Worm (Caenorhabditis elegans): Measurements from ENCODE around the gene srg-56.

srg-56 gene

ce11 chrV:2738174-2738573 is at the start of gene srg-56:
Gene srg-56, minus strand, starts transcription at chrV:2738274.
- TF ChIP-seq him-1 (tag; optimal IDR thresholded peaks at IDR 0.05) (no peak), dao-5 (tag; optimal IDR thresholded peaks at IDR 0.05) (no peak), W03F9.2 (tag; optimal IDR thresholded peaks at IDR 0.05) (no peak)

- TF ChIP-seq dao-5 (tag; optimal IDR thresholded peaks at IDR 0.05) (no peak), him-1 (tag; optimal IDR thresholded peaks at IDR 0.05) (no peak), W03F9.2 (tag; optimal IDR thresholded peaks at IDR 0.05) (no peak)
Measured at ce11 chrV:2780786-2781185, 42.7 kb upstream of the srg-56 start, which contains the start of gene R05D8.11. Gene R05D8.11, minus strand, starts transcription at chrV:2780886.

ce11 chrV:2774042-2774441 is 36.0 kb upstream of the srg-56 start, which contains the start of gene srj-18:
Gene srj-18, plus strand, starts transcription at chrV:2774342.
- TF ChIP-seq him-1 (tag; optimal IDR thresholded peaks at IDR 0.05) = no peak

ce11 chrV:2771560-2771959 is 33.5 kb upstream of the srg-56 start, which contains the start of gene srh-56:
Gene srh-56, plus strand, starts transcription at chrV:2771860.
- no peak for TF ChIP-seq him-1 (tag; optimal IDR thresholded peaks at IDR 0.05)
- TF ChIP-seq W03F9.2 (tag; optimal IDR thresholded peaks at IDR 0.05) = no peak
- TF ChIP-seq dao-5 (tag; optimal IDR thresholded peaks at IDR 0.05) = no peak

ce11 chrV:2769754-2770153 is 31.7 kb upstream of the srg-56 start, which contains the start of gene dhs-15:
Gene dhs-15, minus strand, starts transcription at chrV:2769854.
- no peak for TF ChIP-seq him-1 (tag; optimal IDR thresholded peaks at IDR 0.05)
- no peak for TF ChIP-seq dao-5 (tag; optimal IDR thresholded peaks at IDR 0.05)
- no peak for TF ChIP-seq W03F9.2 (tag; optimal IDR thresholded peaks at IDR 0.05)

ce11 chrV:2767465-2767864 is 29.4 kb upstream of the srg-56 start, which contains the start of gene R05D8.9:
Gene R05D8.9, minus strand, starts transcription at chrV:2767565.
- TF ChIP-seq W03F9.2 (tag; optimal IDR thresholded peaks at IDR 0.05) (no peak), dao-5 (tag; optimal IDR thresholded peaks at IDR 0.05) (no peak), him-1 (tag; optimal IDR thresholded peaks at IDR 0.05) (no peak)

ce11 chrV:2765052-2765451 is 27.0 kb upstream of the srg-56 start, which contains the start of gene dhs-14:
Gene dhs-14, minus strand, starts transcription at chrV:2765200.
- TF ChIP-seq dao-5 (tag; optimal IDR thresholded peaks at IDR 0.05) (no peak), him-1 (tag; optimal IDR thresholded peaks at IDR 0.05) (no peak), W03F9.2 (tag; optimal IDR thresholded peaks at IDR 0.05) (no peak)

ce11 chrV:2763105-2763504 is 25.0 kb upstream of the srg-56 start, which contains the start of gene R05D8.7:
Gene R05D8.7, minus strand, starts transcription at chrV:2763208.
- no peak for TF ChIP-seq him-1 (tag; optimal IDR thresholded peaks at IDR 0.05)
- TF ChIP-seq dao-5 (tag; optimal IDR thresholded peaks at IDR 0.05) = no peak
- no peak for TF ChIP-seq W03F9.2 (tag; optimal IDR thresholded peaks at IDR 0.05)

- TF ChIP-seq him-1 (tag; optimal IDR thresholded peaks at IDR 0.05) = no peak
- TF ChIP-seq W03F9.2 (tag; optimal IDR thresholded peaks at IDR 0.05) = no peak
- TF ChIP-seq dao-5 (tag; optimal IDR thresholded peaks at IDR 0.05) = no peak
Measured at ce11 chrV:2761470-2761869, 23.4 kb upstream of the srg-56 start.

- TF ChIP-seq dao-5 (tag; optimal IDR thresholded peaks at IDR 0.05) = no peak
- no peak for TF ChIP-seq W03F9.2 (tag; optimal IDR thresholded peaks at IDR 0.05)
- no peak for TF ChIP-seq him-1 (tag; optimal IDR thresholded peaks at IDR 0.05)
Measured at ce11 chrV:2759456-2759855, 21.4 kb upstream of the srg-56 start, which contains the start of gene srg-58. Gene srg-58, minus strand, starts transcription at chrV:2759556.

- TF ChIP-seq him-1 (tag; optimal IDR thresholded peaks at IDR 0.05) (no peak), dao-5 (tag; optimal IDR thresholded peaks at IDR 0.05) (no peak), W03F9.2 (tag; optimal IDR thresholded peaks at IDR 0.05) (no peak)
Measured at ce11 chrV:2758437-2758836, 20.4 kb upstream of the srg-56 start.

ce11 chrV:2757226-2757893 is 19.3 kb upstream of the srg-56 start, which contains the start of gene srx-28:
Gene srx-28, minus strand, starts transcription at chrV:2757276.
- TF ChIP-seq him-1 (tag; optimal IDR thresholded peaks at IDR 0.05) (no peak), W03F9.2 (tag; optimal IDR thresholded peaks at IDR 0.05) (no peak), dao-5 (tag; optimal IDR thresholded peaks at IDR 0.05) (no peak)

- TF ChIP-seq dao-5 (tag; optimal IDR thresholded peaks at IDR 0.05) = no peak
- no peak for TF ChIP-seq W03F9.2 (tag; optimal IDR thresholded peaks at IDR 0.05)
- no peak for TF ChIP-seq him-1 (tag; optimal IDR thresholded peaks at IDR 0.05)
Measured at ce11 chrV:2753007-2753406, 14.9 kb upstream of the srg-56 start, which contains the start of gene srx-26. Gene srx-26, minus strand, starts transcription at chrV:2753107.

- no peak for TF ChIP-seq W03F9.2 (tag; optimal IDR thresholded peaks at IDR 0.05)
- no peak for TF ChIP-seq dao-5 (tag; optimal IDR thresholded peaks at IDR 0.05)
- no peak for TF ChIP-seq him-1 (tag; optimal IDR thresholded peaks at IDR 0.05)
Measured at ce11 chrV:2750006-2750405, 11.9 kb upstream of the srg-56 start, which contains the start of gene srx-24. Gene srx-24, minus strand, starts transcription at chrV:2750106.
